Worm (Caenorhabditis elegans) whole organism, young adult: ENCODE data around the gene R01H2.4.

ENCODE experiments used
- B0019.2 ChIP-seq: fragments of 200-800 bp; sonication (Bioruptor generic); conservative IDR thresholded peaks from 2 replicates; pipeline ENCODE4 v1.3.6; 2022; ENCODE audit warnings: missing genetic modification reagents, missing genetic modification characterization, missing compliant biosample characterization
- B0261.1 ChIP-seq: sonication (generic microtip); optimal IDR thresholded peaks from 2 replicates; lab custom pipeline; 2016; ENCODE audit warnings: mild to moderate bottlenecking, missing genetic modification characterization, moderate library complexity, missing compliant biosample characterization
- C06A6.2 ChIP-seq: fragments of 200-800 bp; sonication (Bioruptor generic); conservative IDR thresholded peaks from 2 replicates; pipeline ENCODE4 v1.3.6; 2022; ENCODE audit warnings: missing genetic modification characterization, missing compliant biosample characterization
- C17E4.6 ChIP-seq: fragments of 200-800 bp; sonication (Bioruptor generic); IDR thresholded peaks from 2 replicates; pipeline ENCODE4 v1.3.6; 2022; ENCODE audit warnings: missing genetic modification reagents, missing genetic modification characterization, missing compliant biosample characterization
- F10E7.11 ChIP-seq: sonication (generic microtip); optimal IDR thresholded peaks from 2 replicates; lab custom pipeline; 2017; ENCODE audit warnings: mild to moderate bottlenecking, missing genetic modification characterization, moderate library complexity, missing compliant biosample characterization
- F22D6.2 ChIP-seq: sonication (generic microtip); optimal IDR thresholded peaks from 2 replicates; lab custom pipeline; 2016; ENCODE audit warnings: mild to moderate bottlenecking, missing genetic modification characterization, missing compliant biosample characterization
- F39B2.1 ChIP-seq: fragments of 200-800 bp; sonication (Bioruptor generic); IDR thresholded peaks from 2 replicates; pipeline ENCODE4 v1.3.6; 2022; ENCODE audit warnings: missing genetic modification reagents, missing genetic modification characterization, missing compliant biosample characterization
- F49E8.2 ChIP-seq: sonication (generic microtip); optimal IDR thresholded peaks from 3 replicates; lab custom pipeline; 2017; ENCODE audit warnings: missing genetic modification characterization, mild to moderate bottlenecking, missing compliant biosample characterization, antibody characterized with exemption, moderate library complexity; ENCODE audit not compliant: insufficient read depth
- F57C9.4 ChIP-seq: sonication (generic microtip); optimal IDR thresholded peaks from 2 replicates; lab custom pipeline; 2017; ENCODE audit warnings: mild to moderate bottlenecking, missing genetic modification characterization, missing compliant biosample characterization
- K11D2.4 ChIP-seq: fragments of 200-800 bp; sonication (Bioruptor generic); IDR thresholded peaks from 2 replicates; pipeline ENCODE4 v1.3.6; 2022; ENCODE audit warnings: missing genetic modification reagents, missing genetic modification characterization, missing compliant biosample characterization
- Y95B8A.8 ChIP-seq: fragments of 200-800 bp; sonication (Bioruptor generic); IDR thresholded peaks from 2 replicates; pipeline ENCODE4 v1.3.6; 2022; ENCODE audit warnings: missing genetic modification reagents, missing genetic modification characterization, missing compliant biosample characterization
- atf-7 ChIP-seq: sonication (generic microtip); optimal IDR thresholded peaks from 2 replicates; lab custom pipeline; 2017; ENCODE audit warnings: mild to moderate bottlenecking, missing genetic modification characterization, missing compliant biosample characterization
- attf-5 ChIP-seq: fragments of 200-800 bp; sonication (Bioruptor generic); optimal IDR thresholded peaks from 2 replicates; lab custom pipeline; 2018; ENCODE audit warnings: mild to moderate bottlenecking, missing genetic modification characterization, missing compliant biosample characterization
- bed-1 ChIP-seq: fragments of 200-800 bp; sonication (Bioruptor generic); IDR thresholded peaks from 2 replicates; pipeline ENCODE4 v1.3.6; 2022; ENCODE audit warnings: missing genetic modification reagents, missing genetic modification characterization, missing compliant biosample characterization
- ccch-3 ChIP-seq: fragments of 200-800 bp; sonication (Bioruptor generic); optimal IDR thresholded peaks from 2 replicates; lab custom pipeline; 2018; ENCODE audit warnings: mild to moderate bottlenecking, missing genetic modification characterization, missing compliant biosample characterization
- cebp-1 ChIP-seq, 2 experiments: fragments of 200-800 bp in 1 of 2; sonication (Bioruptor generic) in 1 of 2; sonication (generic microtip) in 1 of 2; IDR thresholded peaks in 1 of 2; optimal IDR thresholded peaks in 1 of 2; 2 replicates each; pipeline versions ENCODE4 v1.3.6 to Lab custom; 2017 to 2022; ENCODE audit warnings: missing compliant biosample characterization in 2 of 2, missing genetic modification characterization in 2 of 2, mild to moderate bottlenecking in 1 of 2, missing genetic modification reagents in 1 of 2, moderate library complexity in 1 of 2
- cebp-2 ChIP-seq: fragments of 200-800 bp; sonication (Bioruptor generic); IDR thresholded peaks from 2 replicates; pipeline ENCODE4 v1.3.6; 2022; ENCODE audit warnings: missing genetic modification characterization, missing compliant biosample characterization
- ceh-91 ChIP-seq: fragments of 200-800 bp; sonication (Bioruptor generic); IDR thresholded peaks from 2 replicates; pipeline ENCODE4 v1.3.6; 2022; ENCODE audit warnings: missing genetic modification reagents, missing genetic modification characterization, missing compliant biosample characterization
- dox-1 ChIP-seq: fragments of 200-800 bp; sonication (Bioruptor generic); IDR thresholded peaks from 2 replicates; pipeline ENCODE4 v1.3.6; 2022; ENCODE audit warnings: missing genetic modification reagents, missing genetic modification characterization, missing compliant biosample characterization
- gei-17 ChIP-seq: fragments of 200-800 bp; sonication (Bioruptor generic); optimal IDR thresholded peaks from 2 replicates; lab custom pipeline; 2018; ENCODE audit warnings: mild to moderate bottlenecking, missing genetic modification characterization, missing compliant biosample characterization
- hmg-20 ChIP-seq: fragments of 200-800 bp; sonication (Bioruptor generic); IDR thresholded peaks from 2 replicates; pipeline ENCODE4 v1.3.6; 2022; ENCODE audit warnings: missing genetic modification reagents, missing genetic modification characterization, missing compliant biosample characterization
- let-526 ChIP-seq: fragments of 200-800 bp; sonication (Bioruptor generic); IDR thresholded peaks from 2 replicates; pipeline ENCODE4 v1.3.6; 2022; ENCODE audit warnings: missing genetic modification reagents, missing genetic modification characterization, missing compliant biosample characterization
- let-607 ChIP-seq, 2 experiments: fragments of 200-800 bp in 1 of 2; sonication (Bioruptor generic) in 1 of 2; sonication (generic microtip) in 1 of 2; optimal IDR thresholded peaks; 2 replicates each; lab custom pipeline; 2016 to 2018; ENCODE audit warnings: mild to moderate bottlenecking in 2 of 2, missing compliant biosample characterization in 2 of 2, missing genetic modification characterization in 2 of 2, moderate library complexity in 2 of 2, missing genotype in 1 of 2
- lin-26 ChIP-seq: fragments of 200-800 bp; sonication (Bioruptor generic); IDR thresholded peaks from 2 replicates; pipeline ENCODE4 v1.3.6; 2022; ENCODE audit warnings: missing genetic modification reagents, missing genetic modification characterization, missing compliant biosample characterization
- lin-54 ChIP-seq: fragments of 200-800 bp; sonication (Bioruptor generic); optimal IDR thresholded peaks from 2 replicates; lab custom pipeline; 2018; ENCODE audit warnings: mild to moderate bottlenecking, missing genetic modification characterization, missing compliant biosample characterization
- lsl-1 ChIP-seq: fragments of 200-800 bp; sonication (Bioruptor generic); optimal IDR thresholded peaks from 2 replicates; lab custom pipeline; 2018; ENCODE audit warnings: mild to moderate bottlenecking, missing genetic modification characterization, moderate library complexity, missing compliant biosample characterization
- madf-10 ChIP-seq: sonication (generic microtip); optimal IDR thresholded peaks from 2 replicates; lab custom pipeline; 2016; ENCODE audit warnings: mild to moderate bottlenecking, missing genetic modification characterization, missing compliant biosample characterization
- madf-8 ChIP-seq: fragments of 200-800 bp; sonication (Bioruptor generic); conservative IDR thresholded peaks from 2 replicates; pipeline ENCODE4 v1.3.6; 2022; ENCODE audit warnings: missing genetic modification reagents, missing genetic modification characterization, missing compliant biosample characterization
- mel-28 ChIP-seq: sonication (generic microtip); optimal IDR thresholded peaks from 2 replicates; lab custom pipeline; 2016; ENCODE audit warnings: borderline replicate concordance, mild to moderate bottlenecking, missing genetic modification characterization, missing compliant biosample characterization
- mes-4 ChIP-seq: sonication (generic microtip); optimal IDR thresholded peaks from 2 replicates; lab custom pipeline; 2016; ENCODE audit warnings: missing genotype, missing genetic modification characterization, missing compliant biosample characterization
- nfya-1 ChIP-seq: sonication (generic microtip); optimal IDR thresholded peaks from 2 replicates; lab custom pipeline; 2017; ENCODE audit warnings: antibody characterized with exemption, missing compliant biosample characterization, missing genetic modification characterization, borderline replicate concordance; ENCODE audit not compliant: insufficient read depth
- nfya-2 ChIP-seq: fragments of 200-800 bp; sonication (Bioruptor generic); IDR thresholded peaks from 2 replicates; pipeline ENCODE4 v1.3.6; 2022; ENCODE audit warnings: missing genetic modification reagents, missing genetic modification characterization, missing compliant biosample characterization
- nfyb-1 ChIP-seq: fragments of 200-800 bp; sonication (Bioruptor generic); IDR thresholded peaks from 2 replicates; pipeline ENCODE4 v1.3.6; 2022; ENCODE audit warnings: missing genetic modification reagents, missing genetic modification characterization, missing compliant biosample characterization
- nhr-120 ChIP-seq: fragments of 200-800 bp; sonication (Bioruptor generic); IDR thresholded peaks from 2 replicates; pipeline ENCODE4 v1.3.6; 2022; ENCODE audit warnings: missing genetic modification characterization, missing compliant biosample characterization
- nhr-179 ChIP-seq: sonication (generic microtip); optimal IDR thresholded peaks from 2 replicates; lab custom pipeline; 2016; ENCODE audit warnings: mild to moderate bottlenecking, missing genetic modification characterization, missing compliant biosample characterization
- nhr-27 ChIP-seq: fragments of 200-800 bp; sonication (Bioruptor generic); optimal IDR thresholded peaks from 2 replicates; lab custom pipeline; 2018; ENCODE audit warnings: mild to moderate bottlenecking, missing genetic modification characterization, moderate library complexity, missing compliant biosample characterization
- pha-4 ChIP-seq: fragments of 150-350 bp; sonication (generic microtip); optimal IDR thresholded peaks from 2 replicates; lab custom pipeline; 2014; ENCODE audit warnings: missing biosample characterization, missing genetic modification reagents, missing genetic modification characterization
- rcor-1 ChIP-seq: fragments of 200-800 bp; sonication (Bioruptor generic); IDR thresholded peaks from 2 replicates; pipeline ENCODE4 v1.3.6; 2022; ENCODE audit warnings: missing genetic modification reagents, missing genetic modification characterization, missing compliant biosample characterization
- tbp1 ChIP-seq: fragments of 200-800 bp; sonication (Bioruptor generic); optimal IDR thresholded peaks from 2 replicates; lab custom pipeline; 2018; ENCODE audit warnings: mild to moderate bottlenecking, missing genetic modification characterization, missing compliant biosample characterization
- tbx-9 ChIP-seq: sonication (generic microtip); optimal IDR thresholded peaks from 2 replicates; lab custom pipeline; 2016; ENCODE audit warnings: borderline replicate concordance, missing genetic modification characterization, inconsistent platforms, missing compliant biosample characterization
- tlf-1 ChIP-seq: fragments of 200-800 bp; sonication (Bioruptor generic); optimal IDR thresholded peaks from 2 replicates; lab custom pipeline; 2018; ENCODE audit warnings: mild to moderate bottlenecking, missing genetic modification characterization, missing compliant biosample characterization
- unc-130 ChIP-seq: sonication (generic microtip); optimal IDR thresholded peaks from 2 replicates; lab custom pipeline; 2016; ENCODE audit warnings: missing genetic modification reagents, missing genetic modification characterization, missing compliant biosample characterization
- zfh-2 ChIP-seq: fragments of 200-800 bp; sonication (Bioruptor generic); conservative IDR thresholded peaks from 2 replicates; pipeline ENCODE4 v1.3.6; 2022; ENCODE audit warnings: missing genetic modification reagents, missing genetic modification characterization, missing compliant biosample characterization
- ztf-18 ChIP-seq: sonication (generic microtip); optimal IDR thresholded peaks from 2 replicates; lab custom pipeline; 2016; ENCODE audit warnings: missing genotype, mild to moderate bottlenecking, missing genetic modification characterization, missing compliant biosample characterization
- ztf-22 ChIP-seq: fragments of 200-800 bp; sonication (Bioruptor generic); optimal IDR thresholded peaks from 2 replicates; lab custom pipeline; 2018; ENCODE audit warnings: mild to moderate bottlenecking, missing genetic modification characterization, moderate library complexity, missing compliant biosample characterization
- ztf-26 ChIP-seq: sonication (generic microtip); optimal IDR thresholded peaks from 2 replicates; lab custom pipeline; 2017; ENCODE audit warnings: missing genetic modification characterization, missing compliant biosample characterization
- ztf-3 ChIP-seq: fragments of 200-800 bp; sonication (Bioruptor generic); optimal IDR thresholded peaks from 2 replicates; lab custom pipeline; 2018; ENCODE audit warnings: mild to moderate bottlenecking, missing genetic modification characterization, missing compliant biosample characterization

Gene R01H2.4

ce11 chrIII:7030044-7030804 is 33.9 kb downstream of the R01H2.4 start (continued):
- TF ChIP-seq hmg-20 (GFP tag; lab: Robert Waterston, UW), result no peak
- TF ChIP-seq nhr-27, result no peak
- no peak for TF ChIP-seq nfya-1 (tag; lab: Kevin White, UChicago)
- TF ChIP-seq atf-7, result peak; percentile 23
- no peak for TF ChIP-seq F39B2.1 (GFP tag; lab: Robert Waterston, UW)
- peak; percentile 93 for TF ChIP-seq tbp1 (GFP tag; lab: Kevin White, UChicago)
- no peak for TF ChIP-seq Y95B8A.8 (GFP tag; lab: Robert Waterston, UW)
- TF ChIP-seq pha-4, result no peak
- TF ChIP-seq ztf-26 (tag; lab: Kevin White, UChicago), result no peak
- TF ChIP-seq tbx-9 (tag; lab: Kevin White, UChicago), result no peak
- TF ChIP-seq C06A6.2 (GFP tag; lab: Robert Waterston, UW), result no peak
- TF ChIP-seq F57C9.4 (tag; lab: Kevin White, UChicago), result no peak
- TF ChIP-seq ccch-3, result no peak
- TF ChIP-seq dox-1, result 0 out of 2 replicates have a peak, but pooled peaks have one; percentile 17
- TF ChIP-seq gei-17, result no peak
- peak; percentile 10 for TF ChIP-seq tlf-1
- no peak for TF ChIP-seq ztf-22 (GFP tag; lab: Kevin White, UChicago)
- no peak for TF ChIP-seq ztf-3 (GFP tag; lab: Kevin White, UChicago)
- no peak for TF ChIP-seq nhr-120 (GFP tag; lab: Robert Waterston, UW)
- TF ChIP-seq nfya-2, result no peak
- no peak for TF ChIP-seq zfh-2 (GFP tag; lab: Robert Waterston, UW)
- no peak for TF ChIP-seq B0019.2 (GFP tag; lab: Robert Waterston, UW)
- TF ChIP-seq unc-130, result no peak
- TF ChIP-seq C17E4.6, result no peak
- TF ChIP-seq madf-8 (GFP tag; lab: Robert Waterston, UW), result no peak
- no peak for TF ChIP-seq ceh-91 (GFP tag; lab: Robert Waterston, UW)
- TF ChIP-seq let-607 (tag; optimal IDR thresholded peaks at IDR 0.05; lab: Kevin White, UChicago), result peak in 1 of 2 experiments; percentile 30
- no peak for TF ChIP-seq ztf-18 (tag; lab: Kevin White, UChicago)
- TF ChIP-seq cebp-1 (GFP tag; IDR thresholded peaks at IDR 0.05; lab: Robert Waterston, UW), result no peak
- peak; percentile 12 for TF ChIP-seq cebp-1 (tag; optimal IDR thresholded peaks at IDR 0.05; lab: Kevin White, UChicago)
- peak; percentile 12 for TF ChIP-seq mes-4 (tag; lab: Kevin White, UChicago)
- no peak for TF ChIP-seq cebp-2
- TF ChIP-seq attf-5 (GFP tag; lab: Kevin White, UChicago), result no peak
- peak; percentile 45; the same call in 1 of the 2 replicates for TF ChIP-seq let-526
- TF ChIP-seq lin-26 (GFP tag; lab: Robert Waterston, UW), result peak; percentile 73; the same call in 1 of the 2 replicates
- TF ChIP-seq lin-54, result peak; percentile 26
- TF ChIP-seq K11D2.4, result no peak
- TF ChIP-seq rcor-1 (GFP tag; lab: Robert Waterston, UW), result no peak
- TF ChIP-seq lsl-1 (GFP tag; lab: Kevin White, UChicago), result peak; percentile 8
- TF ChIP-seq B0261.1 (tag; lab: Kevin White, UChicago), result peak; percentile 83
- TF ChIP-seq F10E7.11 (tag; lab: Kevin White, UChicago), result no peak
- peak; percentile 58; the same call in 1 of the 2 replicates for TF ChIP-seq nfyb-1
- no peak for TF ChIP-seq madf-10
- peak; percentile 36 for TF ChIP-seq F49E8.2 (tag; lab: Kevin White, UChicago)
- TF ChIP-seq mel-28, result no peak
- no peak for TF ChIP-seq nhr-179 (tag; lab: Kevin White, UChicago)
- TF ChIP-seq bed-1 (GFP tag; lab: Robert Waterston, UW), result no peak
- TF ChIP-seq F22D6.2 (tag; lab: Kevin White, UChicago), result no peak
